Fruit fly (Drosophila melanogaster): ENCODE measurements around the gene sud1.

dm6 chr3R:24908034-24908433 lies 9.6 kb downstream of the sud1 start:
- TF ChIP-seq CG8478 (optimal IDR thresholded peaks at IDR 0.05): no peak
- no peak for TF ChIP-seq CTCF (optimal IDR thresholded peaks at IDR 0.05)

Data from S2 (cell line).